Fruit fly (Drosophila melanogaster): ENCODE results near the gene Sgs5.

DNA sequence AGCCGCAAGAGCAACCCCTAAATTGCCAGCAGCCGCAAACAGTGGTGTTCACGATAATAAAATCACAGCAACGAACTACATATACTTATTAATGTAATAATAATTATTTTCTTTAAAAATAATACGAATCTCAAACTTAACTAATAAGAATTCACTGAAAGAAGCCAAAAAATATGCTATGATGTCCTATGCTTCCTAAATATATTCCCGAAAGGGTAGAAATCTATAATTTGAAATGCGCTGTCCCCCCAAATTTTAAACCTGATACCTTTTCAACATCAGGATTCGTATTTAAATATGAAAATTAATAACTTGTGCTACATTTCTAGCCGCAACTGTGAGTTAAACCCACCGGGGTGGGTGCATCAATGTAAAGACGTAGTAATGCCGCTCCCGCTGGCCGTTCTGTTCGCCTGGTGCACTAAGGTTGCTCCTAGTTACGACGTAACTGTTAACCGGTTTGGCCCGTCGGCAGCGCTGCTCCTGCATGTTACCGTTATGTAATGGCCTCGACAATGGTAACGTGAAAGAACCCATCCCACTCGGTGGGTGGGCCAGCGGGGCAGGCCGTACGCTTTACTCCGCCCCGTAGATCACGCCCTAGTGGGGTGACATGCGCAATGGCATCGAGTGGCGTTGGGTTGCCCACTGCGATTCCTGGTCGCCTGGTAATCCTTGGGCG lies 9.2 kb downstream of the Sgs5 start:
- peak; percentile 79 for TF ChIP-seq CG7045 (GFP tag; optimal IDR thresholded peaks at IDR 0.05)
- peak; percentile 61 for TF ChIP-seq CG7101 (tag; optimal IDR thresholded peaks at IDR 0.05)
- no peak for TF ChIP-seq tj (GFP tag; optimal IDR thresholded peaks at IDR 0.05)
- TF ChIP-seq CG5204 (GFP tag; optimal IDR thresholded peaks at IDR 0.05): peak; percentile 54
- TF ChIP-seq Clk (GFP tag; optimal IDR thresholded peaks at IDR 0.05): peak; percentile 13
- no peak for TF ChIP-seq bab1 (GFP tag; optimal IDR thresholded peaks at IDR 0.05)
